Worm (Caenorhabditis elegans): Measurements from ENCODE around the gene ZK418.6.

DNA sequence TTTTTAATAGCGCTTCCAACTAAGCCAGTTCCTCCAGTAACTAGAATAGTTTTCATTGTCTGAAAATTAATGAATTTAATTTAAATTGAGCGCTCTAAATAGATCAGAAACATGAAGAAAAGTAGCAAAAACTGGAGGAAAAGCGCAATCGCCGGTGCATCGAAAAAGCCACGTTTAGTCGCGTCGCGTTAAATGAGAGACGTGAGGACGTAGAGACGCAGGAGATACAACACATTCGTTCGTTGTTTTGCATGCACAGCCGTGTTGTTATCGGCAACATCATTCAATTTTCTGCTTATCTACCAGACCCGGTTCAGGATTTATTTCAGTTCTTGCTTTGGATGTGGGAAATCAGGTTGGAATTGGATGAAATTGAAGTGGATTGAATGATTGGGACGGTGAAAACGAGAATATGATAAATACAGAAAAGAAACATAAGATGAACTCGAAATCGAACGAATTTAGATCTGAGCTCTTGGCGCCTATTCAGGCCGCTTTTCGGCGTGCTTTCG, 11.2 kb downstream of the ZK418.6 start, which contains the start of gene ger-1:
- TF ChIP-seq nhr-28 (tag; optimal IDR thresholded peaks at IDR 0.05) (no peak), unc-62 (GFP tag; optimal IDR thresholded peaks at IDR 0.05) (no peak), nhr-12 (tag; optimal IDR thresholded peaks at IDR 0.05) (no peak), elt-3 (tag; optimal IDR thresholded peaks at IDR 0.05) (no peak)

All from whole organism, mixed stage, embryonic.